Worm (Caenorhabditis elegans) whole organism, midembryonic: Measurements from ENCODE around the gene smap-1.

Source experiments
- T22C8.4 ChIP-seq: fragments of 200-800 bp; sonication (Bioruptor generic); IDR thresholded peaks from 2 replicates; pipeline ENCODE4 v1.3.6; 2022; ENCODE audit warnings: missing genetic modification characterization, missing compliant biosample characterization
- cog-1 ChIP-seq: sonication (generic microtip); optimal IDR thresholded peaks from 2 replicates; lab custom pipeline; 2016; ENCODE audit warnings: missing genetic modification characterization, missing compliant biosample characterization
- flt-1 ChIP-seq: fragments of 200-800 bp; sonication (Bioruptor generic); IDR thresholded peaks from 2 replicates; pipeline ENCODE4 v1.3.6; 2022; ENCODE audit warnings: missing genetic modification characterization, missing compliant biosample characterization
- med-1 ChIP-seq: sonication (generic microtip); optimal IDR thresholded peaks from 2 replicates; lab custom pipeline; 2017; ENCODE audit warnings: missing genetic modification characterization, mild to moderate bottlenecking, missing compliant biosample characterization, antibody characterized with exemption, missing genetic modification reagents; ENCODE audit not compliant: insufficient read depth
- tab-1 ChIP-seq: fragments of 200-800 bp; sonication (Bioruptor generic); IDR thresholded peaks from 2 replicates; pipeline ENCODE4 v1.3.6; 2022; ENCODE audit warnings: missing genetic modification characterization, missing compliant biosample characterization
- ztf-23 ChIP-seq: fragments of 200-800 bp; sonication (Bioruptor generic); IDR thresholded peaks from 2 replicates; pipeline ENCODE4 v1.3.6; 2022; ENCODE audit warnings: missing genetic modification reagents, missing genetic modification characterization, missing compliant biosample characterization
- ztf-29 ChIP-seq: fragments of 200-800 bp; sonication (Bioruptor generic); IDR thresholded peaks from 2 replicates; pipeline ENCODE4 v1.3.6; 2022; ENCODE audit warnings: missing genetic modification reagents, missing genetic modification characterization, missing compliant biosample characterization

DNA sequence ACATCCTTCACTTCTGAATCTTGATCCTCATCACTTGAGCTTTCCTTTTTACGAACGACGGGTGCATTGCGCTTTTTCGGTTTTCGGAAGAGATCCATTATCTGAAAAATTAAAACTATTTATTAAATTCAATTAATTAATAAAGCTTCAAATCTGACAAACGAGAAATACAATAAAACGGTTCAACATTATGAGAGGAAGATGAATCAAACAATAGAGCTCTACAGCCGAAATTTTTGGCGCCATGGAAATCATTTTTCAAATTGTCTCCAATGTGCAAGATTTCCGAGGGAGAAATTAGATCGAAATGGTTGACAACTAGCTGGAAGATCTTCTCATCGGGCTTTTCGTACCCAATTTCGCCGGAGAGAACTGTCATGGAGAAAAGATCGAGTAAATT lies 17.9 kb upstream of the smap-1 start, which contains the start of gene rnf-113:
- TF ChIP-seq med-1 (GFP tag; lab: Kevin White, UChicago) = no peak
- TF ChIP-seq flt-1 (GFP tag; lab: Robert Waterston, UW) = no peak
- TF ChIP-seq tab-1 = no peak
- no peak for TF ChIP-seq ztf-29 (GFP tag; lab: Robert Waterston, UW)
- TF ChIP-seq cog-1 (tag; lab: Kevin White, UChicago) = no peak
- no peak for TF ChIP-seq T22C8.4 (GFP tag; lab: Robert Waterston, UW)
- no peak for TF ChIP-seq ztf-23
